Fruit fly (Drosophila melanogaster) whole organism, larva: ENCODE results near the gene neb.

Source experiments
- noc ChIP-seq: fragments of 200-800 bp; sonication (Bioruptor generic); optimal IDR thresholded peaks from 3 replicates; lab custom pipeline; 2019; ENCODE audit warnings: missing biosample characterization, mild to moderate bottlenecking, missing genetic modification characterization, moderate library complexity

The neb gene

dm6 chr2L:20075234-20075803 is at the start of gene neb, which contains the start of gene pr:
neb (plus strand) TSS chr2L:20075757.
pr (minus strand) TSS chr2L:20075458.
- peak; percentile 35 for TF ChIP-seq noc (tag; lab: Kevin White, UChicago)

- peak; percentile 20 for TF ChIP-seq noc (tag; lab: Kevin White, UChicago)
Observed at dm6 chr2L:20026351-20026849, 49.2 kb upstream of the neb start.

- peak; percentile 63 for TF ChIP-seq noc (tag; lab: Kevin White, UChicago)
Observed at dm6 chr2L:20027382-20027919, 48.1 kb upstream of the neb start, which contains the start of gene sNPF. sNPF (plus strand) TSS chr2L:20027915.

dm6 chr2L:20051172-20051893 is 24.2 kb upstream of the neb start:
- no peak for TF ChIP-seq noc (tag; lab: Kevin White, UChicago)

DNA sequence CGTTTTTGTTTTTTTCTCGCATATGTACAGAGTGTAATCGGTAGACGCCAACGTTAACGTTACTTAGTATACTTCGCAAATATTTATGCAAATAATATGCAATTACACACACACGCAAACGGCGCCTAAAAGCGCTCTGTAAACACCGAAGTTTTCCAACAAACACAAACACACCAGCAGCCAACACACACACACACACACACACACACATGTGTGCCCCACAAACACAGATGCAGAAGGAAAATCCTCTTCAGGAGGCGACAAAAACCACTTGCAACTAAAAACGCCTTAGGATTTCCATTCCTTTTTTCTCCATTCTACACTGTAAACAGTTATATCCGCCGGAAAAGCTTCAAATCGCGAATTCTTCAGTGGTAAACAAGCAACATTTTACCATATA is 18.2 kb upstream of the neb start:
- no peak for TF ChIP-seq noc (tag; lab: Kevin White, UChicago)

dm6 chr2L:20061018-20061657 is 14.4 kb upstream of the neb start, which contains the start of the genes barr and lok:
barr (minus strand) TSS chr2L:20061370.
lok (plus strand) TSS chr2L:20061422.
- peak; percentile 24 for TF ChIP-seq noc (tag; lab: Kevin White, UChicago)

- TF ChIP-seq noc (tag; lab: Kevin White, UChicago), result no peak
Observed at dm6 chr2L:20065516-20065915, 10.0 kb upstream of the neb start, which contains the start of gene vls. vls (minus strand) TSS chr2L:20065679.

DNA sequence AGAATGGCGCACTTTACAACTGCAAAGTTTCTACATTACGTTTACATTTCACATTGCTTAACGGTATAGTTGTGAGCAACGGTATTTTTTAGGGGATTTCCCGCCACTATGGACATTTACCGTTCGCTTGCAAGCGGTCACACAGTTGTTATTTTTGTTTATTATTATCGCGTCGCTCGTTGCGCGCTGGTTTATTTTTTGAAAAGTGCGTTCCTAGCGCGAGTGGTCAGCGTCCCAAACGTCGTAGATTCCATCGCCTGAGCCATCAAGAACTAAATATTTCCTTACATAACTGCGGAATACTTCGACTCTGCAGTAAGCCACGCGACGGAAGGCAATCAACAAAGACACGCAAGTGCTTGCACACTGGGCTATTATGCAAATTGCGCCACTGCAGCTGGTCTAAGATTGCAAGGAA is 9.3 kb upstream of the neb start, which contains the start of gene bwa:
Gene bwa, plus strand, starts transcription at position 159 of the 418 bp plus-strand sequence.
- TF ChIP-seq noc (tag; lab: Kevin White, UChicago), result no peak

DNA sequence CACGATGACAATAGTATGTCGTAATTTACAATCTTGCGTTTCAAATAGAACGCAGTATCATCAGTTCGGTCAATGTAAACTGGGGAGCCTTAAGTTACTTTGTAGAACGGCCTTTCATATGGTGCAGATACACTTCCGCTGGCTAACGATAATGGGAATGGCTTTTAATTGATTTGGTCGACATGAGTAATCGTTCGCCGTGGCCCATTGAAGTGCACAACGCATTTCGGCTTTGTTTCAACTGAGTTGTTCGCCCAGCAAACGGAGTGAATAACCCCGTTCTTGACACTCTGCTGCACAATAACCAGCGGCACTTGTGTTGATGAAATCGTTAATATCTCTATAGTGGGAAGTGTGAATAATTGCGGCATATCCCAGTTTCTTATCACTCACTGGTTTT is 7.6 kb upstream of the neb start:
- TF ChIP-seq noc (tag; lab: Kevin White, UChicago), result no peak

dm6 chr2L:20069158-20070016 is 6.2 kb upstream of the neb start:
- TF ChIP-seq noc (tag; lab: Kevin White, UChicago), result peak; percentile 4

DNA sequence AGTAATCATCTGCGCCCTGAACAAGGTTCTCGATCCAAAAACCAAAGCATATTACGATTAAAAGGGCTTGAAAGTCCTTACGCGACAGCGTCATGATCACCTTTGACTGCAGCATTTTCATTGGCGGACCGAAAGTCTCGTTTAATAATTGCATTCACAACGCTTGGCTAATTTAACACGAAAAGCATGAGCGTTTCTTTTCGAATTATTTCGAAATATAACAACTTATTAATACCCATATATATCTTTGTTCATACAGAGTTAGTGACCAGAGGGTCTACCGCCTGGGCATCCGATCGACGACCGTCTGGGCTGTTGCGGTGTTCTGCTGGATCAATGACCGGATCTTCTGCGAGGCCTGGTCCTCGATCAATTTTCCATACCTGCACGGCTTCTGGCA is 3.5 kb upstream of the neb start, which contains the start of gene CG10730:
Gene CG10730, minus strand, starts transcription at position 101 of the 400 bp plus-strand sequence.
- no peak for TF ChIP-seq noc (tag; lab: Kevin White, UChicago)

DNA sequence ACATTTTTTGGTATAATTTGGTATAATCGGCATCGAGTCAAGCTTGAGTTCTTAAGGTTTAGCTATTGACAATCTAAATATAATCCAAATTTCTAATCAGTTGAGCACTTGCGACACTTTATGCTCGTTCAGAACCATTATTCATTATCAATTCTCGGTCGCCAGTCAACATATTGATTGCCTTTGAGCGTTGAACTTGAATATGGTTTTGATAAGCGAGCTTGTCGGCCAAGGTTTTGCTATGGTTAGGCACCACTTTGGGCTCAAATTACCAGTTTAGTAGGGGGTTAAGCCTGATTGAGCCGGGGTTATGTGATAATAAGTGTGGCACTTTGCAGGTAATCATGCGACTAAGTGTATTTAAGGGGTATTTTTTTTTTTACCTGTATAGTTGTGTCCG is 1.2 kb upstream of the neb start:
- peak; percentile 22 for TF ChIP-seq noc (tag; lab: Kevin White, UChicago)

- TF ChIP-seq noc (tag; lab: Kevin White, UChicago), result peak; percentile 84
Observed at dm6 chr2L:20077423-20078401, 2.2 kb downstream of the neb start.
